Fruit fly (Drosophila melanogaster) whole organism, embryonic: ENCODE results near the gene eEF1delta.
A peak's percentile ranks its signal among the peaks of the same experiment; 100 is the strongest.

ENCODE experiments used
- Bteb2 ChIP-seq: fragments of 200-800 bp; sonication (Bioruptor generic); optimal IDR thresholded peaks from 2 replicates; lab custom pipeline; 2016; ENCODE audit warnings: missing biosample characterization, missing genetic modification characterization
- CG10565 ChIP-seq: fragments of 200-800 bp; sonication (Bioruptor generic); optimal IDR thresholded peaks from 3 replicates; lab custom pipeline; 2016; ENCODE audit warnings: missing biosample characterization, mild to moderate bottlenecking, missing genetic modification characterization
- CG13123 ChIP-seq: fragments of 200-800 bp; sonication (Bioruptor generic); optimal IDR thresholded peaks from 2 replicates; lab custom pipeline; 2016; ENCODE audit warnings: missing biosample characterization, missing genetic modification characterization
- CG14050 ChIP-seq: fragments of 200-800 bp; sonication (Bioruptor generic); IDR thresholded peaks from 3 replicates; pipeline ENCODE4 v1.3.6; 2022; ENCODE audit warnings: missing biosample characterization, missing genetic modification characterization
- CG15479 ChIP-seq: fragments of 200-800 bp; sonication (Bioruptor generic); optimal IDR thresholded peaks from 3 replicates; lab custom pipeline; 2019; ENCODE audit warnings: missing biosample characterization, mild to moderate bottlenecking, missing genetic modification characterization, moderate library complexity
- CG17328 ChIP-seq: fragments of 200-800 bp; sonication (Bioruptor generic); IDR thresholded peaks from 2 replicates; pipeline ENCODE4 v1.3.6; 2022; ENCODE audit warnings: missing biosample characterization, missing genetic modification characterization
- CG17385 ChIP-seq: fragments of 200-800 bp; sonication (Bioruptor generic); optimal IDR thresholded peaks from 3 replicates; lab custom pipeline; 2018; ENCODE audit warnings: missing biosample characterization, mild to moderate bottlenecking, missing genetic modification characterization
- CG17802 ChIP-seq: fragments of 200-800 bp; sonication (Bioruptor generic); optimal IDR thresholded peaks from 2 replicates; lab custom pipeline; 2018; ENCODE audit warnings: missing biosample characterization, mild to moderate bottlenecking, missing genetic modification characterization, moderate library complexity
- CG18262 ChIP-seq: fragments of 200-800 bp; optimal IDR thresholded peaks from 3 replicates; lab custom pipeline; 2019; ENCODE audit warnings: missing biosample characterization, mild to moderate bottlenecking, missing genetic modification characterization, moderate library complexity
- CG1832 ChIP-seq: fragments of 200-800 bp; sonication (Bioruptor generic); optimal IDR thresholded peaks from 2 replicates; lab custom pipeline; 2017; ENCODE audit warnings: missing biosample characterization, mild to moderate bottlenecking, missing genetic modification characterization, inconsistent platforms
- CG18476 ChIP-seq: fragments of 200-800 bp; sonication (Bioruptor generic); optimal IDR thresholded peaks from 2 replicates; lab custom pipeline; 2016; ENCODE audit warnings: missing biosample characterization, mild to moderate bottlenecking, missing genetic modification characterization
- CG2129 ChIP-seq: fragments of 200-800 bp; sonication (Bioruptor generic); IDR thresholded peaks from 2 replicates; pipeline ENCODE4 v1.3.6; 2022; ENCODE audit warnings: missing biosample characterization, missing genetic modification characterization; ENCODE audit not compliant: partially characterized antibody
- CG2889 ChIP-seq: fragments of 200-800 bp; sonication (Bioruptor generic); IDR thresholded peaks from 3 replicates; pipeline ENCODE4 v1.3.6; 2022; ENCODE audit warnings: missing biosample characterization, missing genetic modification characterization
- CG33213 ChIP-seq: fragments of 200-800 bp; sonication (Bioruptor generic); optimal IDR thresholded peaks from 3 replicates; lab custom pipeline; 2016; ENCODE audit warnings: missing biosample characterization, missing genetic modification characterization
- CG4424 ChIP-seq: fragments of 200-800 bp; sonication (Bioruptor generic); optimal IDR thresholded peaks from 3 replicates; lab custom pipeline; 2016; ENCODE audit warnings: missing biosample characterization, missing genetic modification characterization
- CG8478 ChIP-seq: fragments of >200 bp; optimal IDR thresholded peaks from 2 replicates; lab custom pipeline; 2018
- D19A ChIP-seq: fragments of 200-800 bp; optimal IDR thresholded peaks from 3 replicates; lab custom pipeline; 2019; ENCODE audit warnings: missing biosample characterization, mild to moderate bottlenecking, missing genetic modification characterization, moderate library complexity
- Dfd ChIP-seq, 2 experiments: fragments of >200 bp; optimal IDR thresholded peaks; 2 replicates each; lab custom pipeline; 2017; ENCODE audit warnings: missing biosample characterization in 2 of 2, missing genetic modification characterization in 2 of 2
- Doc2 ChIP-seq: fragments of 200-800 bp; sonication (Bioruptor generic); IDR thresholded peaks from 2 replicates; pipeline ENCODE4 v1.3.6; 2022; ENCODE audit warnings: missing biosample characterization, missing genetic modification characterization
- Fer2 ChIP-seq: fragments of 200-800 bp; sonication (Bioruptor generic); optimal IDR thresholded peaks from 2 replicates; lab custom pipeline; 2018; ENCODE audit warnings: missing biosample characterization, mild to moderate bottlenecking, missing genetic modification characterization, moderate library complexity
- Hmx ChIP-seq: fragments of 200-800 bp; sonication (Bioruptor generic); optimal IDR thresholded peaks from 2 replicates; lab custom pipeline; 2016; ENCODE audit warnings: missing biosample characterization, missing genetic modification characterization
- Hr3 ChIP-seq: fragments of 200-800 bp; sonication (Bioruptor generic); optimal IDR thresholded peaks from 3 replicates; lab custom pipeline; 2016; ENCODE audit warnings: missing biosample characterization, missing genetic modification characterization
- Hr78 ChIP-seq, 2 experiments: fragments of 200-800 bp in 1 of 2; fragments of >200 bp in 1 of 2; sonication (Bioruptor generic) in 1 of 2; optimal IDR thresholded peaks; 2 replicates each; lab custom pipeline; 2017 to 2019; ENCODE audit warnings: missing biosample characterization in 2 of 2, missing genetic modification characterization in 2 of 2, mild to moderate bottlenecking in 1 of 2, moderate library complexity in 1 of 2
- MBD-R2 ChIP-seq: fragments of 200-800 bp; sonication (Bioruptor generic); IDR thresholded peaks from 2 replicates; pipeline ENCODE4 v1.3.6; 2022; ENCODE audit warnings: missing biosample characterization, missing genetic modification characterization
- NfI ChIP-seq: fragments of 200-800 bp; sonication (Bioruptor generic); optimal IDR thresholded peaks from 3 replicates; lab custom pipeline; 2018; ENCODE audit warnings: missing biosample characterization, mild to moderate bottlenecking, missing genetic modification characterization, moderate library complexity
- Opbp ChIP-seq: fragments of 200-800 bp; sonication (Bioruptor generic); IDR thresholded peaks from 3 replicates; pipeline ENCODE4 v1.3.6; 2022; ENCODE audit warnings: missing biosample characterization, missing genetic modification characterization; ENCODE audit not compliant: partially characterized antibody
- Pdp1 ChIP-seq, 2 experiments: fragments of 200-800 bp; sonication (Bioruptor generic); optimal IDR thresholded peaks; 3 replicates each; lab custom pipeline; 2016; ENCODE audit warnings: missing biosample characterization in 2 of 2, missing genetic modification characterization in 2 of 2, mild to moderate bottlenecking in 1 of 2, moderate library complexity in 1 of 2
- Rx ChIP-seq: fragments of 200-800 bp; sonication (Bioruptor generic); IDR thresholded peaks from 2 replicates; pipeline ENCODE4 v1.3.6; 2022; ENCODE audit warnings: missing biosample characterization, missing genetic modification characterization
- Ssrp ChIP-seq: fragments of 200-800 bp; sonication (Bioruptor generic); optimal IDR thresholded peaks from 2 replicates; lab custom pipeline; 2018; ENCODE audit warnings: missing biosample characterization, mild to moderate bottlenecking, missing genetic modification characterization, moderate library complexity
- Taf1 ChIP-seq: fragments of 200-800 bp; sonication (Bioruptor generic); IDR thresholded peaks from 2 replicates; pipeline ENCODE4 v1.3.6; 2022; ENCODE audit warnings: missing biosample characterization, missing genetic modification characterization
- Usf ChIP-seq: fragments of 200-800 bp; sonication (Bioruptor generic); optimal IDR thresholded peaks from 2 replicates; lab custom pipeline; 2017; ENCODE audit warnings: missing genotype, missing biosample characterization, missing genetic modification characterization
- ash1 ChIP-seq: fragments of 200-800 bp; sonication (Bioruptor generic); optimal IDR thresholded peaks from 2 replicates; lab custom pipeline; 2018; ENCODE audit warnings: missing biosample characterization, mild to moderate bottlenecking, missing genetic modification characterization
- bowl ChIP-seq: fragments of 200-800 bp; sonication (Bioruptor generic); IDR thresholded peaks from 2 replicates; pipeline ENCODE4 v1.3.6; 2022; ENCODE audit warnings: missing biosample characterization, missing genetic modification characterization
- br ChIP-seq: fragments of >200 bp; optimal IDR thresholded peaks from 2 replicates; lab custom pipeline; 2017
- cad ChIP-seq: fragments of >200 bp; optimal IDR thresholded peaks from 2 replicates; lab custom pipeline; 2017; ENCODE audit warnings: missing biosample characterization, missing genetic modification characterization
- croc ChIP-seq: fragments of 200-800 bp; sonication (Bioruptor generic); conservative IDR thresholded peaks from 3 replicates; pipeline ENCODE4 v1.3.6; 2022; ENCODE audit warnings: missing biosample characterization, missing genetic modification characterization
- dmrt11E ChIP-seq: fragments of 200-800 bp; sonication (Bioruptor generic); optimal IDR thresholded peaks from 3 replicates; lab custom pipeline; 2018; ENCODE audit warnings: missing biosample characterization, mild to moderate bottlenecking, missing genetic modification characterization, moderate library complexity
- ems ChIP-seq: fragments of 200-800 bp; sonication (Bioruptor generic); optimal IDR thresholded peaks from 3 replicates; lab custom pipeline; 2016; ENCODE audit warnings: missing biosample characterization, missing genetic modification characterization
- gcm2 ChIP-seq: fragments of 200-800 bp; sonication (Bioruptor generic); optimal IDR thresholded peaks from 2 replicates; lab custom pipeline; 2016; ENCODE audit warnings: missing biosample characterization, missing genetic modification characterization
- lbe ChIP-seq: fragments of 200-800 bp; sonication (Bioruptor generic); optimal IDR thresholded peaks from 2 replicates; lab custom pipeline; 2016; ENCODE audit warnings: missing biosample characterization, mild to moderate bottlenecking, missing genetic modification characterization
- lola ChIP-seq, 3 experiments: fragments of >200 bp in 2 of 3; fragments of 200-800 bp in 1 of 3; sonication (Bioruptor generic) in 1 of 3; optimal IDR thresholded peaks; 2 replicates each; lab custom pipeline; 2017 to 2019; ENCODE audit warnings: missing biosample characterization in 3 of 3, missing genetic modification characterization in 3 of 3, mild to moderate bottlenecking in 1 of 3, moderate library complexity in 1 of 3
- sd ChIP-seq: fragments of 200-800 bp; sonication (Bioruptor generic); optimal IDR thresholded peaks from 3 replicates; lab custom pipeline; 2018; ENCODE audit warnings: missing biosample characterization, mild to moderate bottlenecking, missing genetic modification characterization, moderate library complexity
- sens ChIP-seq: fragments of 200-800 bp; sonication (Bioruptor generic); peaks from one replicate; lab custom pipeline; 2016; ENCODE audit warnings: missing biosample characterization, missing genetic modification characterization
- sens-2 ChIP-seq: fragments of 200-800 bp; sonication (Bioruptor generic); IDR thresholded peaks from 2 replicates; pipeline ENCODE4 v1.3.6; 2022; ENCODE audit warnings: missing biosample characterization, missing genetic modification characterization
- sna ChIP-seq: fragments of 200-800 bp; sonication (Bioruptor generic); IDR thresholded peaks from 2 replicates; pipeline ENCODE4 v1.3.6; 2022; ENCODE audit warnings: missing biosample characterization, missing genetic modification characterization; ENCODE audit not compliant: partially characterized antibody
- tap ChIP-seq: fragments of 200-800 bp; optimal IDR thresholded peaks from 3 replicates; lab custom pipeline; 2019; ENCODE audit warnings: missing biosample characterization, mild to moderate bottlenecking, missing genetic modification characterization, moderate library complexity
- trem ChIP-seq: fragments of 200-800 bp; optimal IDR thresholded peaks from 3 replicates; lab custom pipeline; 2019; ENCODE audit warnings: missing biosample characterization, mild to moderate bottlenecking, missing genetic modification characterization, moderate library complexity
- unpg ChIP-seq: fragments of 200-800 bp; sonication (Bioruptor generic); optimal IDR thresholded peaks from 3 replicates; lab custom pipeline; 2018; ENCODE audit warnings: missing biosample characterization, mild to moderate bottlenecking, missing genetic modification characterization, moderate library complexity
- wor ChIP-seq: fragments of 200-800 bp; sonication (Bioruptor generic); IDR thresholded peaks from 2 replicates; pipeline ENCODE4 v1.3.6; 2022; ENCODE audit warnings: missing biosample characterization, missing genetic modification characterization

Gene eEF1delta

DNA sequence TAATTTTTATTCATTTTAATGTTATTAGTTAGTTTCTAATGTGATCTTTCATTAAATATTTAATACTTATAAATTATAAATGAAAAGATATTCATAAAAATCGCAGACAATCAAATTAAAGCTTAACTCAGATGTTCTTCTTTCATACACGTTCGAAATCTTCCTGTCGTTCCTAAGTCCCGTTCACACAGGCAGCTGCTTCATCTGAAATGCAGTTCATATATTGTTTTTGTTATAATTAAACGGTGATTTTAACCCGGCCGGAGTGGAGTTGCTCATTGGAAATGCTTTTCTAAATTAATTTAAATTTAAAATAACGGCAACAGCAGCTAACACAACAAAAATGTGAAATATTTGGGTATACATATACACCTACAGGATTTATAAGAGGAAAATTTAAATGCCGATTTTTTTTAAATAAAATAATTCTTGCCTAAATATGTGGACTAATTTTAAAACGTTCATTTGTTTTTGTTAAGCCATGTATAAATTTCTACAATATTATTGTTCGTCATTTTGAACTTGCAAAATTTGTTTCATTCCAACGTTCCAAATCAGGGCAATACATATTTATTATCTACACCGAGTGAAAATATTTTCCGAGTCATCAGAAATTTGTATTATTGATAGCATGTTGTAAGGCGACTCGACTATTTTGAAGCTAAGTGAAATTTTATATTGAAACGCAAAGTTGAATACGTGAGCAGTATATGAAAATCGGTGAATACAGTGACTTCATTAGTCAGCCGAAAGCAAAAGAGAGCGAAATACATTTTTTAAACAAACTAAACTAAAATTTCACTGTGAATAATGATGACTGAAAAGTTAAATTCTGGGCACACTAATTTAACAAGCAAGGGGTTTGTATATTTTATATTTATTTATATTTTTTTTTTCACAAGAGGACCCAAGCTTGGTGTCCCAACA lies 6.7 kb downstream of the eEF1delta start, which contains the start of gene me31B (continued):
- TF ChIP-seq sd (peak; percentile 15), croc (GFP tag; lab: Robert Waterston, UW) (no peak), D19A (tag; lab: Kevin White, UChicago) (no peak), Fer2 (tag; lab: Kevin White, UChicago) (no peak), CG10565 (GFP tag; lab: Kevin White, UChicago) (no peak), dmrt11E (tag; lab: Kevin White, UChicago) (peak; percentile 14), CG17328 (GFP tag; lab: Robert Waterston, UW) (no peak), Hr3 (no peak), CG18476 (GFP tag; lab: Kevin White, UChicago) (no peak), CG18262 (tag; lab: Kevin White, UChicago) (peak; percentile 15), CG17385 (GFP tag; lab: Kevin White, UChicago) (no peak), CG1832 (GFP tag; lab: Kevin White, UChicago) (no peak), Bteb2 (no peak), sens-2 (GFP tag; lab: Robert Waterston, UW) (no peak), lbe (GFP tag; lab: Kevin White, UChicago) (no peak), Opbp (GFP tag; lab: Robert Waterston, UW) (no peak), CG4424 (no peak), tap (tag; lab: Kevin White, UChicago) (no peak), ash1 (no peak), CG17802 (peak; percentile 96), CG2129 (GFP tag; lab: Robert Waterston, UW) (no peak), CG2889 (GFP tag; lab: Robert Waterston, UW) (no peak), ems (GFP tag; lab: Kevin White, UChicago) (no peak), NfI (GFP tag; lab: Kevin White, UChicago) (no peak), Hr78 (GFP tag; optimal IDR thresholded peaks at IDR 0.05; lab: Kevin White, UChicago) (no peak), Hmx (GFP tag; lab: Kevin White, UChicago) (no peak), Pdp1 (GFP tag; optimal IDR thresholded peaks at IDR 0.05; lab: Kevin White, UChicago) (peak in 1 of 2 experiments; percentile 15), MBD-R2 (GFP tag; lab: Robert Waterston, UW) (0 out of 2 replicates have a peak, but pooled peaks have one; percentile 12), CG13123 (GFP tag; lab: Kevin White, UChicago) (no peak), Ssrp (peak; percentile 36), CG8478 (no peak), CG15479 (GFP tag; lab: Kevin White, UChicago) (no peak), sens (peak; percentile 9), unpg (GFP tag; lab: Kevin White, UChicago) (no peak), Dfd (GFP tag; optimal IDR thresholded peaks at IDR 0.05; lab: Kevin White, UChicago) (no peak), wor (GFP tag; lab: Robert Waterston, UW) (no peak), trem (no peak), gcm2 (GFP tag; lab: Kevin White, UChicago) (no peak), CG33213 (GFP tag; lab: Kevin White, UChicago) (no peak), Taf1 (no peak), CG14050 (no peak), Usf (GFP tag; lab: Kevin White, UChicago) (no peak), bowl (GFP tag; lab: Robert Waterston, UW) (no peak), lola (GFP tag; optimal IDR thresholded peaks at IDR 0.05; lab: Kevin White, UChicago) (peak in 1 of 3 experiments; percentile 26), sna (GFP tag; lab: Robert Waterston, UW) (no peak), Rx (GFP tag; lab: Robert Waterston, UW) (no peak), Doc2 (GFP tag; lab: Robert Waterston, UW) (no peak), br (lab: Kevin White, UChicago) (no peak), cad (GFP tag; lab: Kevin White, UChicago) (no peak)
